Worm (Caenorhabditis elegans): Measurements from ENCODE around the gene F36H9.10.

Gene F36H9.10

ce11 chrV:1771727-1772126, 26.3 kb upstream of the F36H9.10 start, which contains the start of gene dhs-13:
Gene dhs-13 (minus strand): TSS chrV:1771734.
- TF ChIP-seq dpl-1 (GFP tag; optimal IDR thresholded peaks at IDR 0.05) (no peak), zfh-2 (GFP tag; conservative IDR thresholded peaks at IDR 0.05) (0 out of 2 replicates have a peak, but pooled peaks have one; percentile 23), nhr-120 (GFP tag; IDR thresholded peaks at IDR 0.05) (no peak), hmg-1.2 (GFP tag; IDR thresholded peaks at IDR 0.05) (peak; percentile 16; the same call in 1 of the 2 replicates), mxl-1 (tag; optimal IDR thresholded peaks at IDR 0.05) (no peak), nhr-80 (tag; optimal IDR thresholded peaks at IDR 0.05) (peak; percentile 61), dox-1 (GFP tag; IDR thresholded peaks at IDR 0.05) (peak; percentile 52; the same call in 1 of the 2 replicates), nfya-2 (GFP tag; IDR thresholded peaks at IDR 0.05) (no peak), attf-5 (GFP tag; optimal IDR thresholded peaks at IDR 0.05) (peak; percentile 20), F37B4.10 (GFP tag; IDR thresholded peaks at IDR 0.05) (no peak), cebp-1 (GFP tag; IDR thresholded peaks at IDR 0.05) (no peak), cebp-1 (tag; optimal IDR thresholded peaks at IDR 0.05) (peak; percentile 42), B0336.3 (GFP tag; IDR thresholded peaks at IDR 0.05) (peak; percentile 36; the same call in 1 of the 2 replicates)

DNA sequence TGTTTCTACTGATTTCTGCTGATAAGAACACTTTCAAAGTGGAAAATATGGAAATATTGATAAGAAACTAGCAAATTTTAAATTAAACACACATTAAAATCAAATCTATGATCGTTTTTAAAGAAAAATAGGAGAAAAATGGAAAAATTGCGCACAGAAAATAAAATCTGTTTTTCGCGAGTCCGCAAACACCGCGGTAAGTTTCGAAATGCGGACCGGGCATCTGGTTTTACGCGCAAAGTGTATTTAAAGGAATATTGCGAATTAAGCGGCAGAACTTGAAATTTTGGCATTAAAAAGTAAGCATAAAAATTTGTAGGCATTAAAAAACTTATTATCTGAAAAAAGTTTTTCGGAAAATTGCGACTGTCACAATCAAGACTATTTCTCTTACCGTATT, 24.9 kb upstream of the F36H9.10 start:
- TF ChIP-seq ztf-18 (tag; optimal IDR thresholded peaks at IDR 0.05), result no peak
- peak; percentile 12 for TF ChIP-seq nhr-80 (tag; optimal IDR thresholded peaks at IDR 0.05)
- 0 out of 2 replicates have a peak, but pooled peaks have one; percentile 10 for TF ChIP-seq mcd-1 (GFP tag; IDR thresholded peaks at IDR 0.05)
- 0 out of 2 replicates have a peak, but pooled peaks have one; percentile 16 for TF ChIP-seq D2030.7 (GFP tag; IDR thresholded peaks at IDR 0.05)
- TF ChIP-seq lsl-1 (GFP tag; optimal IDR thresholded peaks at IDR 0.05), result peak; percentile 77

DNA sequence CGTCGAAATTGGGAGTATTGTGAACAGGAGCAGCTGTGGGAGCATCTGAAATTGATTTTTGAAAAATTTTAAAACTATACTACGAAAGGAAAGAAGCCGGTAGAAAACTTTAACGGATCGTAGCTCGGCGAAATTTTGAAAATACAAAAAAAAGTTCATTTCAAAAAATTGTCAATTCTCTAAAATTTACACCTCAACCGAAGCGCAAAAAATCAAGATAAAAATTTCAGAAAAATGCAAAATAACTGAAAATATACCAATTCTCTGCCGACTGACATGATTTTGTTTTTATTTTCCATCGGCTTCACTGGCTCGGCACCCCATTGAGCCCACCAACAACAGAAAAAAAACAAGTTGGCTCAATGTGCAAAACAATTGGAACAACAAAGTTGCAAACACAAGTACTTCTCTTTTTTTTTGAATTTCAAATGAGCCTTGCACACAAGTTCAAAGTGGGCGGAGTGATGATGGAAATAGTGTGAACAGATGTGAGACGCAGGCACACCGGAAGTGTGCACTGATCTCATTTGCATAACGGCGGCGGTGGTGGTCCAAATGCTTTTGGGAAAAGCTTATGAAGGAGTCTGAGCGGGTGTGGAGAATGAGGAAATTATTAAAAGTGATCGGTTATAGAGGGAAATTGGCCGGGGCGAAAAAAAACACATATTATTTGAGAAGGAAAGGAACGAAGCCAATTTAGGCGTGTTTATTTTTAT, 23.0 kb upstream of the F36H9.10 start, which contains the start of gene F36H9.7:
Gene F36H9.7 (minus strand): TSS at position 51 of the 716 bp plus-strand sequence.
- TF ChIP-seq snpc-4 (GFP tag; optimal IDR thresholded peaks at IDR 0.05), result no peak
- no peak for TF ChIP-seq snpc-4 (tag; optimal IDR thresholded peaks at IDR 0.05)
- TF ChIP-seq mel-28 (tag; optimal IDR thresholded peaks at IDR 0.05; ENCODE audit: borderline replicate concordance), result no peak
- no peak for TF ChIP-seq lsy-27 (tag; optimal IDR thresholded peaks at IDR 0.05; ENCODE audit: borderline replicate concordance, insufficient read depth)
- no peak for TF ChIP-seq gei-17 (GFP tag; optimal IDR thresholded peaks at IDR 0.05)
- no peak for TF ChIP-seq hsf-1 (GFP tag; IDR thresholded peaks at IDR 0.05)

- TF ChIP-seq attf-6 (GFP tag; IDR thresholded peaks at IDR 0.05), result no peak
- TF ChIP-seq zfh-2 (GFP tag; conservative IDR thresholded peaks at IDR 0.05), result no peak
- TF ChIP-seq madf-8 (GFP tag; conservative IDR thresholded peaks at IDR 0.05), result no peak
- no peak for TF ChIP-seq Y56A3A.18 (GFP tag; IDR thresholded peaks at IDR 0.05)
- no peak for TF ChIP-seq lir-1 (GFP tag; conservative IDR thresholded peaks at IDR 0.05)
- no peak for TF ChIP-seq repo-1 (tag; optimal IDR thresholded peaks at IDR 0.05)
- no peak for TF ChIP-seq K11D2.4 (GFP tag; IDR thresholded peaks at IDR 0.05)
Measured at ce11 chrV:1779136-1779535, 18.9 kb upstream of the F36H9.10 start, which contains the start of gene F36H9.4. Gene F36H9.4 (minus strand): TSS chrV:1779236.

ce11 chrV:1779994-1780393, 18.0 kb upstream of the F36H9.10 start:
- TF ChIP-seq F10E7.11 (tag; optimal IDR thresholded peaks at IDR 0.05) (no peak), nfyb-1 (GFP tag; IDR thresholded peaks at IDR 0.05) (peak; percentile 58; the same call in 1 of the 2 replicates), ZK185.1 (tag; optimal IDR thresholded peaks at IDR 0.05; ENCODE audit: poor library complexity, severe bottlenecking) (no peak), F57A8.1 (GFP tag; optimal IDR thresholded peaks at IDR 0.05) (no peak), ztf-28 (GFP tag; IDR thresholded peaks at IDR 0.05) (no peak)
